Worm (Caenorhabditis elegans): ENCODE results near the gene E02H9.13.
"Not testable (repeated sequence)": the region's sequence is repeated elsewhere in the genome, so short reads cannot be mapped to it uniquely, and the experiment has no call there.

The E02H9.13 gene

ce11 chrIII:2471855-2472254, 33.3 kb upstream of the E02H9.13 start:
- TF ChIP-seq F13C5.2 (tag; optimal IDR thresholded peaks at IDR 0.05) (peak; percentile 69), ets-7 (tag; optimal IDR thresholded peaks at IDR 0.05) (no peak)

- no peak for TF ChIP-seq hnd-1 (tag; optimal IDR thresholded peaks at IDR 0.05)
- no peak for TF ChIP-seq sea-1 (GFP tag; conservative IDR thresholded peaks at IDR 0.05)
Observed at ce11 chrIII:2468202-2468601, 29.7 kb upstream of the E02H9.13 start, which contains the start of the genes E02H9.9 and E02H9.1. TSS of gene E02H9.9 (minus strand) at chrIII:2468302. TSS of gene E02H9.1 (plus strand) at chrIII:2468486.

- 0 out of 2 replicates have a peak, but pooled peaks have one; percentile 16 for TF ChIP-seq pes-1 (GFP tag; IDR thresholded peaks at IDR 0.05)
Observed at ce11 chrIII:2460403-2460802, 21.9 kb upstream of the E02H9.13 start.

- TF ChIP-seq hnd-1 (tag; optimal IDR thresholded peaks at IDR 0.05); ceh-13 (GFP tag; optimal IDR thresholded peaks at IDR 0.05); hmbx-1 (tag; optimal IDR thresholded peaks at IDR 0.05): not testable (repeated sequence)
Observed at ce11 chrIII:2458742-2459141, 20.2 kb upstream of the E02H9.13 start, which contains the start of gene E02H9.3. TSS of gene E02H9.3 (plus strand) at chrIII:2459042.

- TF ChIP-seq ceh-36 (tag; optimal IDR thresholded peaks at IDR 0.05) = peak; percentile 69
Observed at ce11 chrIII:2455456-2455855, 16.9 kb upstream of the E02H9.13 start.

- no peak for TF ChIP-seq sea-1 (GFP tag; conservative IDR thresholded peaks at IDR 0.05)
- TF ChIP-seq aly-1 (tag; optimal IDR thresholded peaks at IDR 0.05) = no peak
- no peak for TF ChIP-seq tbx-37 (GFP tag; conservative IDR thresholded peaks at IDR 0.05)
- TF ChIP-seq hmbx-1 (tag; optimal IDR thresholded peaks at IDR 0.05) = no peak
Observed at ce11 chrIII:2454757-2455306, 16.3 kb upstream of the E02H9.13 start, which contains the start of gene nhr-121. TSS of gene nhr-121 (minus strand) at chrIII:2454807.

ce11 chrIII:2445574-2446259, 7.2 kb upstream of the E02H9.13 start, which contains the start of the genes E02H9.7 and klo-2:
TSS of gene E02H9.7 (minus strand) at chrIII:2445674.
TSS of gene klo-2 (plus strand) at chrIII:2446209.
- TF ChIP-seq F13C5.2 (tag; optimal IDR thresholded peaks at IDR 0.05) (no peak), scrt-1 (GFP tag; IDR thresholded peaks at IDR 0.05) (no peak), sea-1 (GFP tag; conservative IDR thresholded peaks at IDR 0.05) (no peak), B0310.2 (tag; optimal IDR thresholded peaks at IDR 0.05) (no peak), tra-4 (tag; optimal IDR thresholded peaks at IDR 0.05) (no peak), ets-7 (tag; optimal IDR thresholded peaks at IDR 0.05) (no peak), tbx-37 (GFP tag; conservative IDR thresholded peaks at IDR 0.05) (no peak), ceh-36 (tag; optimal IDR thresholded peaks at IDR 0.05) (no peak), hnd-1 (tag; optimal IDR thresholded peaks at IDR 0.05) (no peak), hmbx-1 (tag; optimal IDR thresholded peaks at IDR 0.05) (no peak), ceh-13 (GFP tag; optimal IDR thresholded peaks at IDR 0.05) (no peak), tbx-11 (GFP tag; IDR thresholded peaks at IDR 0.05) (no peak), aly-1 (tag; optimal IDR thresholded peaks at IDR 0.05) (no peak), pes-1 (GFP tag; IDR thresholded peaks at IDR 0.05) (no peak), flt-1 (GFP tag; IDR thresholded peaks at IDR 0.05) (no peak), hmg-4 (GFP tag; optimal IDR thresholded peaks at IDR 0.05) (no peak), ama-1 (optimal IDR thresholded peaks at IDR 0.05) (no peak)

ce11 chrIII:2435805-2436204, 2.7 kb downstream of the E02H9.13 start, which contains the start of gene E02H9.6:
TSS of gene E02H9.6 (plus strand) at chrIII:2436105.
- TF ChIP-seq B0310.2 (tag; optimal IDR thresholded peaks at IDR 0.05); pes-1 (GFP tag; IDR thresholded peaks at IDR 0.05); hnd-1 (tag; optimal IDR thresholded peaks at IDR 0.05): not testable (repeated sequence)

ce11 chrIII:2435373-2435772, 3.2 kb downstream of the E02H9.13 start, which contains the start of gene W04B5.6:
TSS of gene W04B5.6 (minus strand) at chrIII:2435473.
- not testable (repeated sequence) for TF ChIP-seq flt-1 (GFP tag; IDR thresholded peaks at IDR 0.05); pes-1 (GFP tag; IDR thresholded peaks at IDR 0.05); ceh-13 (GFP tag; optimal IDR thresholded peaks at IDR 0.05)

ce11 chrIII:2432925-2433324, 5.6 kb downstream of the E02H9.13 start:
- no peak for TF ChIP-seq ets-7 (tag; optimal IDR thresholded peaks at IDR 0.05)
- TF ChIP-seq flt-1 (GFP tag; IDR thresholded peaks at IDR 0.05) = no peak
- no peak for TF ChIP-seq tbx-37 (GFP tag; conservative IDR thresholded peaks at IDR 0.05)
- TF ChIP-seq tbx-11 (GFP tag; IDR thresholded peaks at IDR 0.05) = no peak
- TF ChIP-seq aly-1 (tag; optimal IDR thresholded peaks at IDR 0.05) = no peak
- no peak for TF ChIP-seq ceh-36 (tag; optimal IDR thresholded peaks at IDR 0.05)
- TF ChIP-seq ama-1 (optimal IDR thresholded peaks at IDR 0.05) = no peak
- TF ChIP-seq hmbx-1 (tag; optimal IDR thresholded peaks at IDR 0.05) = no peak
- no peak for TF ChIP-seq hnd-1 (tag; optimal IDR thresholded peaks at IDR 0.05)
- no peak for TF ChIP-seq scrt-1 (GFP tag; IDR thresholded peaks at IDR 0.05)
- TF ChIP-seq pes-1 (GFP tag; IDR thresholded peaks at IDR 0.05) = no peak
